Fruit fly (Drosophila melanogaster) whole organism, embryonic: ENCODE measurements around the gene Cul5.
A peak's percentile ranks its signal among the peaks of the same experiment; 100 is the strongest.

Experiments used
- Ada2b ChIP-seq: fragments of 200-800 bp; sonication (Bioruptor generic); IDR thresholded peaks from 2 replicates; pipeline ENCODE4 v1.3.6; 2022; ENCODE audit warnings: missing biosample characterization, missing genetic modification characterization
- Aef1 ChIP-seq: fragments of 200-800 bp; sonication (Bioruptor generic); IDR thresholded peaks from 3 replicates; pipeline ENCODE4 v1.3.6; 2022; ENCODE audit warnings: missing biosample characterization, missing genetic modification characterization
- Asciz ChIP-seq: fragments of 200-800 bp; sonication (Bioruptor generic); optimal IDR thresholded peaks from 2 replicates; lab custom pipeline; 2017; ENCODE audit warnings: missing biosample characterization, mild to moderate bottlenecking, missing genetic modification characterization, missing genetic modification reagents
- B-H2 ChIP-seq: fragments of 200-800 bp; sonication (Bioruptor generic); optimal IDR thresholded peaks from 2 replicates; lab custom pipeline; 2018; ENCODE audit warnings: missing biosample characterization, mild to moderate bottlenecking, missing genetic modification characterization
- CG10979 ChIP-seq: fragments of 200-800 bp; sonication (Bioruptor generic); optimal IDR thresholded peaks from 2 replicates; lab custom pipeline; 2018; ENCODE audit warnings: missing biosample characterization, mild to moderate bottlenecking, missing genetic modification characterization, moderate library complexity
- CG11247 ChIP-seq: fragments of 200-800 bp; sonication (Bioruptor generic); IDR thresholded peaks from 2 replicates; pipeline ENCODE4 v1.3.6; 2022; ENCODE audit warnings: missing biosample characterization, missing genetic modification characterization
- CG12744 ChIP-seq: fragments of 200-800 bp; sonication (Bioruptor generic); optimal IDR thresholded peaks from 2 replicates; lab custom pipeline; 2016; ENCODE audit warnings: missing biosample characterization, missing genetic modification characterization
- CG14710 ChIP-seq: fragments of 200-800 bp; sonication (Bioruptor generic); optimal IDR thresholded peaks from 3 replicates; lab custom pipeline; 2019; ENCODE audit warnings: missing biosample characterization, mild to moderate bottlenecking, missing genetic modification characterization, moderate library complexity
- CG15269 ChIP-seq: fragments of 200-800 bp; sonication (Bioruptor generic); optimal IDR thresholded peaks from 2 replicates; lab custom pipeline; 2018; ENCODE audit warnings: missing biosample characterization, mild to moderate bottlenecking, missing genetic modification characterization, moderate library complexity
- CG17361 ChIP-seq: fragments of 200-800 bp; sonication (Bioruptor generic); IDR thresholded peaks from 3 replicates; pipeline ENCODE4 v1.3.6; 2022; ENCODE audit warnings: missing biosample characterization, missing genetic modification characterization
- CG17829 ChIP-seq: fragments of 200-800 bp; optimal IDR thresholded peaks from 2 replicates; lab custom pipeline; 2019; ENCODE audit warnings: missing biosample characterization, mild to moderate bottlenecking, missing genetic modification characterization, moderate library complexity
- CG1792 ChIP-seq: fragments of 200-800 bp; sonication (Bioruptor generic); optimal IDR thresholded peaks from 2 replicates; lab custom pipeline; 2016; ENCODE audit warnings: missing biosample characterization, missing genetic modification characterization
- CG2202 ChIP-seq: fragments of 200-800 bp; sonication (Bioruptor generic); optimal IDR thresholded peaks from 2 replicates; lab custom pipeline; 2018; ENCODE audit warnings: missing biosample characterization, mild to moderate bottlenecking, missing genetic modification characterization
- CG31388 ChIP-seq: fragments of 200-800 bp; sonication (Bioruptor generic); optimal IDR thresholded peaks from 2 replicates; lab custom pipeline; 2016; ENCODE audit warnings: missing biosample characterization, missing genetic modification characterization
- CG7556 ChIP-seq: fragments of 200-800 bp; sonication (Bioruptor generic); optimal IDR thresholded peaks from 2 replicates; lab custom pipeline; 2017; ENCODE audit warnings: missing biosample characterization, mild to moderate bottlenecking, missing genetic modification characterization
- CG8944 ChIP-seq: fragments of 200-800 bp; sonication (Bioruptor generic); optimal IDR thresholded peaks from 3 replicates; lab custom pipeline; 2016; ENCODE audit warnings: missing biosample characterization, missing genetic modification characterization
- D19A ChIP-seq: fragments of 200-800 bp; optimal IDR thresholded peaks from 3 replicates; lab custom pipeline; 2019; ENCODE audit warnings: missing biosample characterization, mild to moderate bottlenecking, missing genetic modification characterization, moderate library complexity
- Dad ChIP-seq: fragments of 200-800 bp; sonication (Bioruptor generic); optimal IDR thresholded peaks from 3 replicates; lab custom pipeline; 2016; ENCODE audit warnings: missing biosample characterization, missing genetic modification characterization
- Dek ChIP-seq: fragments of 200-800 bp; sonication (Bioruptor generic); optimal IDR thresholded peaks from 3 replicates; lab custom pipeline; 2019; ENCODE audit warnings: missing biosample characterization, mild to moderate bottlenecking, missing genetic modification characterization, moderate library complexity
- Dref ChIP-seq: fragments of 200-800 bp; sonication (Bioruptor generic); IDR thresholded peaks from 2 replicates; pipeline ENCODE4 v1.3.6; 2022; ENCODE audit warnings: missing biosample characterization, missing genetic modification characterization
- Gsc ChIP-seq: fragments of 200-800 bp; sonication (Bioruptor generic); IDR thresholded peaks from 2 replicates; pipeline ENCODE4 v1.3.6; 2022; ENCODE audit warnings: missing biosample characterization, missing genetic modification characterization
- HLHmδ ChIP-seq: fragments of 200-800 bp; sonication (Bioruptor generic); optimal IDR thresholded peaks from 2 replicates; lab custom pipeline; 2018; ENCODE audit warnings: missing biosample characterization, mild to moderate bottlenecking, missing genetic modification characterization, moderate library complexity
- Hsf ChIP-seq: fragments of 200-800 bp; sonication (Bioruptor generic); optimal IDR thresholded peaks from 3 replicates; lab custom pipeline; 2016; ENCODE audit warnings: missing biosample characterization, missing genetic modification characterization
- Lpt ChIP-seq: fragments of >200 bp; optimal IDR thresholded peaks from 2 replicates; lab custom pipeline; 2018; ENCODE audit warnings: missing biosample characterization, missing genetic modification characterization
- NFAT ChIP-seq: fragments of 200-800 bp; sonication (Bioruptor generic); IDR thresholded peaks from 2 replicates; pipeline ENCODE4 v1.3.6; 2022; ENCODE audit warnings: missing biosample characterization, missing genetic modification characterization
- NK7.1 ChIP-seq: fragments of 200-800 bp; sonication (Bioruptor generic); optimal IDR thresholded peaks from 3 replicates; lab custom pipeline; 2016; ENCODE audit warnings: missing biosample characterization, missing genetic modification characterization
- NfI ChIP-seq: fragments of 200-800 bp; sonication (Bioruptor generic); optimal IDR thresholded peaks from 3 replicates; lab custom pipeline; 2018; ENCODE audit warnings: missing biosample characterization, mild to moderate bottlenecking, missing genetic modification characterization, moderate library complexity
- Stat92E ChIP-seq, 3 experiments: fragments of >200 bp in 2 of 3; fragments of 200-800 bp in 1 of 3; sonication (Bioruptor generic) in 1 of 3; optimal IDR thresholded peaks; 2 replicates each; lab custom pipeline; 2017 to 2019; ENCODE audit warnings: missing biosample characterization in 3 of 3, missing genetic modification characterization in 3 of 3, mild to moderate bottlenecking in 1 of 3, moderate library complexity in 1 of 3
- TFAM ChIP-seq: fragments of 200-800 bp; sonication (Bioruptor generic); optimal IDR thresholded peaks from 2 replicates; lab custom pipeline; 2017; ENCODE audit warnings: missing biosample characterization, missing genetic modification characterization, inconsistent platforms
- abd-A ChIP-seq: fragments of 200-800 bp; sonication (Bioruptor generic); optimal IDR thresholded peaks from 3 replicates; lab custom pipeline; 2019; ENCODE audit warnings: missing biosample characterization, mild to moderate bottlenecking, missing genetic modification characterization, moderate library complexity
- al ChIP-seq: fragments of 200-800 bp; sonication (Bioruptor generic); IDR thresholded peaks from 2 replicates; pipeline ENCODE4 v1.3.6; 2022; ENCODE audit warnings: missing biosample characterization, missing genetic modification characterization
- ase ChIP-seq: fragments of 200-800 bp; sonication (Bioruptor generic); IDR thresholded peaks from 3 replicates; pipeline ENCODE4 v1.3.6; 2022; ENCODE audit warnings: missing biosample characterization, missing genetic modification characterization
- bab2 ChIP-seq: fragments of 200-800 bp; sonication (Bioruptor generic); optimal IDR thresholded peaks from 2 replicates; lab custom pipeline; 2016; ENCODE audit warnings: missing biosample characterization, missing genetic modification characterization
- croc ChIP-seq: fragments of 200-800 bp; sonication (Bioruptor generic); conservative IDR thresholded peaks from 3 replicates; pipeline ENCODE4 v1.3.6; 2022; ENCODE audit warnings: missing biosample characterization, missing genetic modification characterization
- crol ChIP-seq: fragments of 200-800 bp; sonication (Bioruptor generic); IDR thresholded peaks from 2 replicates; pipeline ENCODE4 v1.3.6; 2022; ENCODE audit warnings: missing biosample characterization, missing genetic modification characterization
- da ChIP-seq: fragments of 200-800 bp; sonication (Bioruptor generic); optimal IDR thresholded peaks from 2 replicates; lab custom pipeline; 2016; ENCODE audit warnings: missing biosample characterization, missing genetic modification characterization
- fd96Cb ChIP-seq: fragments of 200-800 bp; sonication (Bioruptor generic); optimal IDR thresholded peaks from 2 replicates; lab custom pipeline; 2018; ENCODE audit warnings: missing biosample characterization, mild to moderate bottlenecking, missing genetic modification characterization, moderate library complexity
- gem ChIP-seq: fragments of 200-800 bp; sonication (Bioruptor generic); optimal IDR thresholded peaks from 2 replicates; lab custom pipeline; 2019; ENCODE audit warnings: missing biosample characterization, mild to moderate bottlenecking, missing genetic modification characterization, moderate library complexity
- gfzf ChIP-seq: fragments of 200-800 bp; sonication (Bioruptor generic); optimal IDR thresholded peaks from 2 replicates; lab custom pipeline; 2016; ENCODE audit warnings: missing biosample characterization, mild to moderate bottlenecking, missing genetic modification characterization, moderate library complexity
- hb ChIP-seq: fragments of 200-800 bp; sonication (Bioruptor generic); IDR thresholded peaks from 3 replicates; pipeline ENCODE4 v1.3.6; 2022; ENCODE audit warnings: missing biosample characterization, missing genetic modification characterization; ENCODE audit not compliant: partially characterized antibody
- klu ChIP-seq: fragments of 200-800 bp; sonication (Bioruptor generic); IDR thresholded peaks from 2 replicates; pipeline ENCODE4 v1.3.6; 2022; ENCODE audit warnings: missing biosample characterization, missing genetic modification characterization
- kni ChIP-seq: fragments of 200-800 bp; sonication (Bioruptor generic); optimal IDR thresholded peaks from 3 replicates; lab custom pipeline; 2017; ENCODE audit warnings: mild to moderate bottlenecking, missing biosample characterization, missing genetic modification reagents, missing genetic modification characterization
- knrl ChIP-seq: fragments of 200-800 bp; sonication (Bioruptor generic); IDR thresholded peaks from 3 replicates; pipeline ENCODE4 v1.3.6; 2022; ENCODE audit warnings: missing biosample characterization, missing genetic modification characterization; ENCODE audit not compliant: partially characterized antibody
- maf-S ChIP-seq: fragments of 200-800 bp; sonication (Bioruptor generic); optimal IDR thresholded peaks from 2 replicates; lab custom pipeline; 2016; ENCODE audit warnings: missing biosample characterization, missing genetic modification characterization
- org-1 ChIP-seq: fragments of 200-800 bp; sonication (Bioruptor generic); optimal IDR thresholded peaks from 2 replicates; lab custom pipeline; 2017; ENCODE audit warnings: missing biosample characterization, missing genetic modification characterization
- pb ChIP-seq: fragments of 200-800 bp; sonication (Bioruptor generic); optimal IDR thresholded peaks from 3 replicates; lab custom pipeline; 2016; ENCODE audit warnings: missing biosample characterization, missing genetic modification characterization
- ro ChIP-seq: fragments of 200-800 bp; sonication (Bioruptor generic); IDR thresholded peaks from 2 replicates; pipeline ENCODE4 v1.3.6; 2022; ENCODE audit warnings: missing biosample characterization, missing genetic modification characterization
- sim ChIP-seq: fragments of 200-800 bp; sonication (Bioruptor generic); IDR thresholded peaks from 2 replicates; pipeline ENCODE4 v1.3.6; 2022; ENCODE audit warnings: missing biosample characterization, missing genetic modification characterization
- sqz ChIP-seq: fragments of 200-800 bp; sonication (Bioruptor generic); optimal IDR thresholded peaks from 3 replicates; lab custom pipeline; 2018; ENCODE audit warnings: missing biosample characterization, mild to moderate bottlenecking, missing genetic modification characterization
- sug ChIP-seq: fragments of 200-800 bp; optimal IDR thresholded peaks from 2 replicates; lab custom pipeline; 2019; ENCODE audit warnings: missing biosample characterization, mild to moderate bottlenecking, missing genetic modification characterization, moderate library complexity
- tna ChIP-seq: fragments of 200-800 bp; sonication (Bioruptor generic); IDR thresholded peaks from 2 replicates; pipeline ENCODE4 v1.3.6; 2022; ENCODE audit warnings: missing biosample characterization, missing genetic modification characterization; ENCODE audit not compliant: partially characterized antibody
- zfh2 ChIP-seq: fragments of 200-800 bp; sonication (Bioruptor generic); optimal IDR thresholded peaks from 2 replicates; lab custom pipeline; 2016; ENCODE audit warnings: missing biosample characterization, missing genetic modification characterization

Cul5 gene

DNA sequence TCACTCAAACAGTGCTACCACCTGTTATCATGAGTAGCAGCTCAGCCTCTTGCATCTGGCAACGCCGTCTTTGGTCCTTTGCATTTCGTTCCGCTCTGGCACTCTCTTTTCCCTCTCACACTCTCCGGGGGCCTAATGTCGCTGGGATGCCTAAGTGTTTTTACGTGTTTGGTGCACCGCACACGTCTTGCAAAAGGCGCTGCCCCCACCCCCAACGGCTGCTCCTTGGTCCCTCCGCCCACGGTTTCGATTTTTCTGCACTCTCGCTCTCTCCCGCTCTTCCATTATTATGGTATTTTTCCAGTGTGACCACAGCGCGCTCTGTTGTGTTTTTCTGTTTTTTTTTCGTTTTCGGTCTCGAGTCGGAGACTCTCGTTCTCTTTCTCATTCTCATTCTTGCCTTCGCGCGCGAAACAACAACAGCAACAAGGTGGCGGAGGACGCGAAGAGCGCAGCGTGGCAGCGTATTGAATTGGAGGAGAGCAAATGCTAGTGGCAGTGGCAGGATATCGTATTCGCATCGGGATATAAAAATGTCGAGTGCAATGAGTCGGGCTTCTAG, 25.2 kb upstream of the Cul5 start (continued):
- TF ChIP-seq Asciz (GFP tag; lab: Kevin White, UChicago) (no peak), Dad (GFP tag; lab: Kevin White, UChicago) (no peak), ase (GFP tag; lab: Robert Waterston, UW) (no peak), NFAT (GFP tag; lab: Robert Waterston, UW) (no peak), TFAM (GFP tag; lab: Kevin White, UChicago) (no peak), hb (GFP tag; lab: Robert Waterston, UW) (no peak), org-1 (GFP tag; lab: Kevin White, UChicago) (no peak), crol (GFP tag; lab: Robert Waterston, UW) (peak; percentile 55), CG15269 (tag; lab: Kevin White, UChicago) (no peak), maf-S (GFP tag; lab: Kevin White, UChicago) (no peak), croc (GFP tag; lab: Robert Waterston, UW) (no peak), CG1792 (no peak), sim (no peak), CG11247 (GFP tag; lab: Robert Waterston, UW) (no peak), abd-A (tag; lab: Kevin White, UChicago) (peak; percentile 9), al (GFP tag; lab: Robert Waterston, UW) (no peak), Ada2b (GFP tag; lab: Robert Waterston, UW) (no peak), CG12744 (GFP tag; lab: Kevin White, UChicago) (peak; percentile 20), Lpt (no peak), CG10979 (tag; lab: Kevin White, UChicago) (no peak), B-H2 (GFP tag; lab: Kevin White, UChicago) (no peak), tna (GFP tag; lab: Robert Waterston, UW) (no peak), klu (GFP tag; lab: Robert Waterston, UW) (no peak), CG17361 (GFP tag; lab: Robert Waterston, UW) (no peak), da (no peak), CG17829 (no peak), NfI (GFP tag; lab: Kevin White, UChicago) (no peak), Hsf (GFP tag; lab: Kevin White, UChicago) (no peak), Aef1 (GFP tag; lab: Robert Waterston, UW) (no peak), Dref (GFP tag; lab: Robert Waterston, UW) (no peak), Gsc (GFP tag; lab: Robert Waterston, UW) (no peak), Stat92E (GFP tag; optimal IDR thresholded peaks at IDR 0.05; lab: Kevin White, UChicago) (no peak), CG7556 (GFP tag; lab: Kevin White, UChicago) (no peak), gem (tag; lab: Kevin White, UChicago) (no peak), CG31388 (GFP tag; lab: Kevin White, UChicago) (no peak), CG8944 (no peak), CG14710 (peak; percentile 86), kni (GFP tag; lab: Kevin White, UChicago) (no peak), sqz (GFP tag; lab: Kevin White, UChicago) (peak; percentile 79), CG2202 (tag; lab: Kevin White, UChicago) (no peak), zfh2 (no peak), D19A (tag; lab: Kevin White, UChicago) (no peak), fd96Cb (tag; lab: Kevin White, UChicago) (no peak), gfzf (GFP tag; lab: Kevin White, UChicago) (peak; percentile 58), sug (tag; lab: Kevin White, UChicago) (no peak), ro (no peak), pb (GFP tag; lab: Kevin White, UChicago) (peak; percentile 6), HLHmδ (peak; percentile 84), NK7.1 (no peak), bab2 (GFP tag; lab: Kevin White, UChicago) (no peak), knrl (GFP tag; lab: Robert Waterston, UW) (no peak), Dek (tag; lab: Kevin White, UChicago) (no peak)
